Fruit fly (Drosophila melanogaster) Kc167 (cell line): ENCODE measurements around the gene Syx16.

Experiments used
- Myc ChIP-seq: fragments of >200 bp; optimal IDR thresholded peaks from 2 replicates; lab custom pipeline; 2017; ENCODE audit warnings: missing external identifiers
- Sin3A ChIP-seq: fragments of >200 bp; optimal IDR thresholded peaks from 2 replicates; lab custom pipeline; 2018; ENCODE audit warnings: missing external identifiers
- h ChIP-seq: fragments of >200 bp; optimal IDR thresholded peaks from 3 replicates; lab custom pipeline; 2018; ENCODE audit warnings: missing external identifiers
- insv ChIP-seq: fragments of >200 bp; optimal IDR thresholded peaks from 3 replicates; lab custom pipeline; 2018; ENCODE audit warnings: missing external identifiers
- psq ChIP-seq: fragments of >200 bp; optimal IDR thresholded peaks from 2 replicates; lab custom pipeline; 2017; ENCODE audit warnings: missing external identifiers
- ttk ChIP-seq: sonication (Bioruptor generic); optimal IDR thresholded peaks from 2 replicates; lab custom pipeline; 2017; ENCODE audit warnings: missing external identifiers

The Syx16 gene

DNA sequence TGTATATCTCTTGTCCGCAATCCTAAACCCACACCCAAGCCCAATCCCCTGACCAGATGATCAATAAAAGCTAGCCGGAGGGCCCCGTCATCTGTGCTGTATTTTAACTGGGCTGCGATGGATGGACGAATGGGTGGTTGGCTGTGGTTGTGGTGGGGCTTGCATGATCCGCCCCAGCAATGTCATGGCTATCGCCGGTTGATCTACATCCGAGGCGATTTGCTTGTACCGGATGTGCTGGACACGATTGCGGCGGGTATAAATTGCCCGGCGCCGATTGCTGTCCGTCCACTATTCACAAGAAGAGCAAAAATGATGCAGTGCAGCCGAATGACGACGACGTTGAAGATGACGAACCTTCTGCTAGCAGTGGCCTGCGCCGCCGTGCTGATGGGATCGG, 22.9 kb upstream of the Syx16 start, which contains the start of gene Obp19b:
Obp19b (plus strand) TSS at position 301 of the 400 bp plus-strand sequence.
- TF ChIP-seq h (lab: Kevin White, UChicago) (no peak), Myc (lab: Kevin White, UChicago) (no peak), Sin3A (lab: Kevin White, UChicago) (no peak), psq (lab: Kevin White, UChicago) (no peak), insv (lab: Kevin White, UChicago) (no peak), ttk (lab: Kevin White, UChicago) (no peak)

DNA sequence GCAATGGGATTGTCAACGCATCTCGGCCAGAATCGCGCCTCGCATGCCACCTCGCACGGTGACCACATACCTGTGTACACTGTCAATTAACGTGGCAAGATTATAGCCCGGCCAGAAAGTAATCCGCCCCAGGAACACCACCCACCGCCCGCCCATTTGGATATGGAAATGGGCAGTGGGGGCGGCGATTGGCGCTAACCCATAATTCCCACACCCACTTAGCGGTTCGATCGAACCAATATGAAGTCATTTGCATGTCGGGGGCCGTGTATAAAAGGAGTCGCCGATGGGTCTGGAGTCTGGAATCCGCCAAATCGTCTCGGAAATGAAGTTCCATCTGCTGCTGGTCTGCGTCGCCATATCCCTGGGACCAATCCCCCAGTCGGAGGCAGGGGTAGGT, 21.9 kb upstream of the Syx16 start, which contains the start of gene Obp19a:
Obp19a (plus strand) TSS at position 301 of the 400 bp plus-strand sequence.
- TF ChIP-seq h (lab: Kevin White, UChicago) (no peak), insv (lab: Kevin White, UChicago) (no peak), Sin3A (lab: Kevin White, UChicago) (no peak), Myc (lab: Kevin White, UChicago) (no peak), psq (lab: Kevin White, UChicago) (no peak), ttk (lab: Kevin White, UChicago) (no peak)

DNA sequence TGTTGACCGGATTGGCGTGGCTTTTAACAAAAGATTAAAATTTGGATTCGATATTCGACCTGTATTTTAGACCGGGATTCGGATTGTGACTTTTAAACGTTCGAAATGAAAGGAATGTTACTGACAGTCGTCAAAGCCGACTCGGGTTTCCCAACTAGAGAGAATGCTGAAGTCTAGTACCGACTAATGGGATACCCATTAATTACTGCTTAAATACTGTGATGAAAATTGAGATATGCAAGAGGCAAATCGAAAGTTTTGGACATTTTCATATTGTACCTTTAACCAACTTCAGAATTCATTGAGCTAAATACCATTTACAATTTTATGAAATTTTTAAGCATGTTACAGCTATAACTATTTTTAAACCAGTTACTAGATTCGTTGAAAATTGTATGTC, 20.5 kb upstream of the Syx16 start, which contains the start of gene CG15458:
CG15458 (minus strand) TSS at position 101 of the 400 bp plus-strand sequence.
- TF ChIP-seq h (lab: Kevin White, UChicago) (no peak), ttk (lab: Kevin White, UChicago) (no peak), insv (lab: Kevin White, UChicago) (no peak), psq (lab: Kevin White, UChicago) (no peak), Myc (lab: Kevin White, UChicago) (no peak), Sin3A (lab: Kevin White, UChicago) (no peak)

DNA sequence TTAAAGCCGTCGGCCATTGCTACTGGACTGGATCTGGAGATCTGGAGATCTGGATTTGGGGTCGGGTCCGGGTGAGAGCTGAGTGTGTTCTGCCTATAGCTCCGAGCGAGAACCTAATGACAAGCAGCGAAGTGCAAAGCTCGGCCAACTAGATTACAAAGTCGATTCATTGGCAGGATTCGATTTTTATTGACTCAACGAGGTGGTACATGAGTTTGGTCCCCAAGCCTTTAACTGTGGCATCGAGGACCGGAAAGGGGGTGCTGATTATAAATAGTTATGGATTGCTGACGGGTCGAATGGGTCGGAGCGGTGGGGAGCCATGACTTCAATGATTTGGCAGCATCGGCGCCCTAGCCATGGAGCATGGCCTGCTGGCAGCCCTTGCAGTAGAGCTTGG, 19.9 kb upstream of the Syx16 start, which contains the start of gene CG15459:
CG15459 (minus strand) TSS at position 101 of the 400 bp plus-strand sequence.
- no peak for TF ChIP-seq ttk (lab: Kevin White, UChicago)
- no peak for TF ChIP-seq Sin3A (lab: Kevin White, UChicago)
- no peak for TF ChIP-seq psq (lab: Kevin White, UChicago)
- no peak for TF ChIP-seq h (lab: Kevin White, UChicago)
- no peak for TF ChIP-seq Myc (lab: Kevin White, UChicago)
- TF ChIP-seq insv (lab: Kevin White, UChicago) = no peak

DNA sequence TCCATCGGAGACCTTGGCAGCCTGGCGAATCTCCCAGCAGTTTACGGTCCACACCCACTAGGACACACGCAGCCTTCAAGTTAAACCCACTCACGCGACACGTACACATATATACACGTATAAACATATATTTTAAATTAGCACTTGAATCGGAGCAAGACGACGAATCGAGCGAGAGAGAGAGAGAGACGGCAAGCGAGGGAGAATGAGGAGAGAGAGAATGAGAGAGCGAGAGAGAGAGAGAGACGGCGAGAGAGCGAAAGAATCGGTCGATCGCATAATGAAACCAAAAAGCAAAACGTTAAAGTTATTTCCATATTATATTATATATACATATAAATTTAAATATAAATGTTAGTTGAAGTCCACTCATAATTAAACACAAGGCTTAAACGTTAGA, 18.1 kb upstream of the Syx16 start:
- TF ChIP-seq Myc (lab: Kevin White, UChicago) (no peak), ttk (lab: Kevin White, UChicago) (no peak), h (lab: Kevin White, UChicago) (no peak)

DNA sequence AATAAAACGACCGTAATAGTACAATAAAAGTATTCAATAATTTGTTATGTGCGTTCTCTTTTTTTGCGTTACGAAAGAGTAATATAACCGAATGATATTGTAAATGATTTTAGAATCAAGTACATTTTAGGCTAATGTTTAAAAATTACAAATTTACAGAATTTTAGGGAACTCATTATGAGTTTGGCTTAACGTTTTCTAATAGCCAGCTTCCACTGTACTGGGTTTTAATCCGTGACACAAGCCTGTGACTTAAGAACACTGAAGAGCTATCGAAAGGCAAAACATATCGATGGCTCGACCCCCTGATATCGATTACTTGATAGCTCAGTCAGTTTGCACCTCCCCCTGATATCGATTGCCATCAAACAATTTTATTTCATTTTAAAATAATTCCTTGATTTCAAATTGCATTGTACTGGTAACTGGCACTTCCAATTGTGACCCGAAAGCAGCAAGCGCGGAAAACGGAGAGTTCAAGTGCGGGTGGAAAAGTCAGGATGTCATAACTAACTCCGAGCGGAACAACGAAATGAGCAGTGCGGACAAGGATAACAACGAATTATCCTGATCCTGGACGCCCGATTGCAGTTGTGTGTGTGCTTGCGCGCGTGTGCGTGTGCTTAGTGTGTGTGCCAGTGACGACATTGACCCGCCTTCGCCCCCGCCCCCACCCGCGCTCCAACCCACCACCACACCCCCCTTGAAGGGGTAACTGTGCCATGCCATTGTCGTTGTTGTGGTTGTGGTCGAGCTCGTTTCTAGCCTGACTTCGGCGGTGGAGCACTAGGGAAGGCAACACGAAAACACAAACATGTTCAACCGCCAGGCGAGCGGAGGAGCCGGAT, 739 bp upstream of the Syx16 start, which contains the start of gene HERC2:
HERC2 (plus strand) TSS at position 330 of the 848 bp plus-strand sequence.
- TF ChIP-seq h (lab: Kevin White, UChicago) (no peak), ttk (lab: Kevin White, UChicago) (no peak), Sin3A (lab: Kevin White, UChicago) (no peak), psq (lab: Kevin White, UChicago) (no peak), Myc (lab: Kevin White, UChicago) (no peak), insv (lab: Kevin White, UChicago) (no peak)

DNA sequence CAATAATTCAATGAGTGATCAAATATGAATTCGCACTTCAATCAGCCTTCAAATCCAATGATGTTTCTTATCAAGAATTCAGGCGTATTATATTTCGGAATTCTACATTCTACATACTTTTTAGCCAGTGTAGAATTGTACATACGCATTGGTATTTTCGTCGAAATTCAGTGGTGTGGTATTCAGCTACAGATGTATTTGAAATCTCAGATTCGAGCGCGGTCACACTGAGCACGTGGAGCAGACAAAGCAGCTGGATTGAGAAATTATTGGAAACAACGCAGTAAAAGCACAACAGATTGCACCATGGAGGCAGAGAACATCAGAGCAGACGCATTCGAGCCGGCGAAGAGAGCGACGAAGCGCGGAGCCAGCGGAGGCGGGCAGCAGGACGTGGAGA, 2.3 kb downstream of the Syx16 start:
- TF ChIP-seq psq (lab: Kevin White, UChicago) (no peak), insv (lab: Kevin White, UChicago) (no peak), h (lab: Kevin White, UChicago) (no peak), Myc (lab: Kevin White, UChicago) (no peak), ttk (lab: Kevin White, UChicago) (no peak), Sin3A (lab: Kevin White, UChicago) (no peak)

DNA sequence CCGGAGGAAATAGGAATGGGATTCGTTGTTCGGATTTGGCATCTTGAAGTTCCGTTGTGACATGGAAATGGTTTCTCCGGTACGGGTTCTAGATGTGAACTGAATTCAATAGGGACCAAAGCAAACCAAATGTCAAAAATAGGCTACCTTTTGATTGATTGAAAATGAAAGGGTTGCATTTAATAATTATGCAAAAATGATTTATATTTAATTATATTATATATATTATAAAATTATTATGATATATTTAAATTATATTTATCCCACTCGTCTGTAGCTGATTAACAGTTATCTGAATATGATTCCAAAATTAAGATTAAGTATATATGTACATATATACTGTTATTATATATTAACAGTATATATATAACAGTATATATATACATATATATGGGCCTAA, 2.8 kb downstream of the Syx16 start, which contains the start of gene jb:
jb (minus strand) TSS at position 101 of the 400 bp plus-strand sequence.
- no peak for TF ChIP-seq ttk (lab: Kevin White, UChicago)
- no peak for TF ChIP-seq Sin3A (lab: Kevin White, UChicago)
- no peak for TF ChIP-seq Myc (lab: Kevin White, UChicago)
- TF ChIP-seq h (lab: Kevin White, UChicago) = no peak
- no peak for TF ChIP-seq insv (lab: Kevin White, UChicago)
- TF ChIP-seq psq (lab: Kevin White, UChicago) = no peak

DNA sequence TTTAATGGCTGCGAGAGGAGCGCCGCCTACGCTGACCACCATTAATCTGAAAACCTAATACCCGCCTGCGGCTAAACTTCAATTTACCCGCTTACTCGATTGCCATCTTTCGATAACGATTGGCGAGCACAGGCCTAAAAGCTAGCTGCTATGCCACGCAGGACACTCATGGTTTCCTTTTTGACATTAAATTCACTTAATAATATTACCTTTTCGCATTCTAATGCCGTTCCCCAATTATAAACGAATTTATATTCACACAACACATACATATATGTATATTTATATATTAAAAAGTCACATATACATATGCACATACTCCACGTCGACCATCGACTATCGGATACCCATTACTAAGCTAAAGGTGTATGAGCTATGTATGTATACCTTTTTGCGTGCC, 3.9 kb downstream of the Syx16 start:
- TF ChIP-seq Myc (lab: Kevin White, UChicago) (no peak), psq (lab: Kevin White, UChicago) (no peak), h (lab: Kevin White, UChicago) (no peak), insv (lab: Kevin White, UChicago) (no peak), Sin3A (lab: Kevin White, UChicago) (no peak), ttk (lab: Kevin White, UChicago) (no peak)

DNA sequence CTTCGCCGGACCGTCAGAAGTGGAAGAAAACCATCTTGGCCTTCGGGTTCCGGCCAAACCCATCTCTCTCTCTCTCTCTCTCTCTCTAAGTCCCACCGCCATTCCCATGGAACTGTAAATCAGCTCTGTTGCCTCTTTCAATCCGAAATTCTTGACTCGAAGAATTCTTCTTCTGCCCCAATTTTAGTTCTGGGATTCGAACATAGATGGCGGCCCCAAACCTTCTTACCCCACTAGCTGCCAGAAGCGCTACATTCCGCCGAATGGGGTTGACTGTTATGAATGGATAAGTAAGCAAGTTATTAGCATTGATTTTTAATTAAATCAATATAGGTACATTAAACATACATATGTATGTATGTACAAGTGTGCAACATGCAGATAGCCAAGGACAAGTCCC, 7.7 kb downstream of the Syx16 start:
- TF ChIP-seq Myc (lab: Kevin White, UChicago) (no peak), ttk (lab: Kevin White, UChicago) (no peak), insv (lab: Kevin White, UChicago) (no peak), h (lab: Kevin White, UChicago) (no peak), Sin3A (lab: Kevin White, UChicago) (no peak), psq (lab: Kevin White, UChicago) (no peak)

DNA sequence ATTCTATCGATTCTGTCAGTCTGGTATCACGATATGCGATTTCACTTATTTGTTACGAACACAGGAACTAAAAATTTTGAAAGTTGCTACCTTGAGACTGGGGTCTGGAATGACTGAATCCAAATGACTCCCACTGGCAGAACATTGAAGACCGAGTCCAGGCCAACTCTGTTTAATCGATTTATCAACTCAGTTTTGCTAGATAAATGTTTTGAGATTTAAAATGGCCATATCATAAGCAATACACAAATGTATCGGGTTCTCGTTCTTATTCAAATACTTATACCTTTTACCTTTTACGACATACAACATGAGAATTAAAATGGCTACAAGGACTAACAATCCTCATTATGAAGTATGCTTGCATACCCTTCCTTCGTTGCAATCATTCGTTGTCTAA, 17.1 kb downstream of the Syx16 start, which contains the start of gene CG12679:
CG12679 (minus strand) TSS at position 101 of the 400 bp plus-strand sequence.
- TF ChIP-seq insv (lab: Kevin White, UChicago) (no peak), psq (lab: Kevin White, UChicago) (no peak), Myc (lab: Kevin White, UChicago) (no peak), ttk (lab: Kevin White, UChicago) (no peak), Sin3A (lab: Kevin White, UChicago) (no peak), h (lab: Kevin White, UChicago) (no peak)
